Worm (Caenorhabditis elegans) whole organism, late embryonic: ENCODE data around the gene srm-1.

Experiments
- C08G9.2 ChIP-seq: sonication (generic microtip); optimal IDR thresholded peaks from 2 replicates; lab custom pipeline; 2016; ENCODE audit warnings: mild to moderate bottlenecking, missing genetic modification characterization, moderate library complexity, missing compliant biosample characterization
- F13H6.1 ChIP-seq: sonication (generic microtip); optimal IDR thresholded peaks from 2 replicates; lab custom pipeline; 2016; ENCODE audit warnings: missing genetic modification characterization, missing compliant biosample characterization
- K09A11.1 ChIP-seq: sonication (generic microtip); optimal IDR thresholded peaks from 2 replicates; lab custom pipeline; 2017; ENCODE audit warnings: antibody characterized with exemption, mild to moderate bottlenecking, missing genetic modification characterization, missing compliant biosample characterization; ENCODE audit not compliant: insufficient read depth
- T23F11.4 ChIP-seq: fragments of 200-800 bp; sonication (Bioruptor generic); optimal IDR thresholded peaks from 2 replicates; lab custom pipeline; 2018; ENCODE audit warnings: mild to moderate bottlenecking, missing genetic modification characterization, missing compliant biosample characterization
- ama-1 ChIP-seq: fragments of 150-350 bp; optimal IDR thresholded peaks from 2 replicates; lab custom pipeline; 2014
- ceh-19 ChIP-seq: fragments of 200-800 bp; sonication (Bioruptor generic); optimal IDR thresholded peaks from 2 replicates; lab custom pipeline; 2018; ENCODE audit warnings: mild to moderate bottlenecking, missing genetic modification characterization, missing compliant biosample characterization
- ceh-2 ChIP-seq: sonication (generic microtip); optimal IDR thresholded peaks from 2 replicates; lab custom pipeline; 2016; ENCODE audit warnings: missing genotype, missing genetic modification characterization, missing compliant biosample characterization
- ceh-22 ChIP-seq: sonication (generic microtip); optimal IDR thresholded peaks from 2 replicates; lab custom pipeline; 2017; ENCODE audit warnings: missing biosample characterization, missing genetic modification characterization
- ceh-24 ChIP-seq: sonication (generic microtip); optimal IDR thresholded peaks from 2 replicates; lab custom pipeline; 2016; ENCODE audit warnings: mild to moderate bottlenecking, missing genetic modification characterization, missing compliant biosample characterization
- ceh-31 ChIP-seq: sonication (generic microtip); optimal IDR thresholded peaks from 2 replicates; lab custom pipeline; 2016; ENCODE audit warnings: missing genetic modification characterization, missing compliant biosample characterization
- ceh-9 ChIP-seq: sonication (generic microtip); optimal IDR thresholded peaks from 2 replicates; lab custom pipeline; 2016; ENCODE audit warnings: mild to moderate bottlenecking, missing genetic modification characterization, inconsistent platforms, missing compliant biosample characterization
- dmd-4 ChIP-seq: sonication (generic microtip); optimal IDR thresholded peaks from 2 replicates; lab custom pipeline; 2016; ENCODE audit warnings: borderline replicate concordance, missing genetic modification characterization, missing compliant biosample characterization
- dve-1 ChIP-seq: sonication (generic microtip); optimal IDR thresholded peaks from 2 replicates; lab custom pipeline; 2017; ENCODE audit warnings: antibody characterized with exemption, mild to moderate bottlenecking, missing genetic modification characterization, missing compliant biosample characterization
- elt-2 ChIP-seq: sonication (generic microtip); optimal IDR thresholded peaks from 2 replicates; lab custom pipeline; 2016; ENCODE audit warnings: missing genetic modification reagents, missing genetic modification characterization, missing compliant biosample characterization
- eyg-1 ChIP-seq: sonication (generic microtip); optimal IDR thresholded peaks from 2 replicates; lab custom pipeline; 2016; ENCODE audit warnings: missing genotype, missing genetic modification characterization, missing compliant biosample characterization
- fkh-10 ChIP-seq: fragments of 150-350 bp; optimal IDR thresholded peaks from 2 replicates; lab custom pipeline; 2014; ENCODE audit warnings: missing biosample characterization, missing genetic modification reagents, missing genetic modification characterization
- fkh-6 ChIP-seq: sonication (generic microtip); optimal IDR thresholded peaks from 2 replicates; lab custom pipeline; 2016; ENCODE audit warnings: missing genetic modification characterization, missing compliant biosample characterization
- gmeb-2 ChIP-seq: sonication (generic microtip); optimal IDR thresholded peaks from 2 replicates; lab custom pipeline; 2016; ENCODE audit warnings: missing genetic modification characterization, inconsistent platforms, missing compliant biosample characterization
- hlh-13 ChIP-seq: fragments of 200-800 bp; sonication (Bioruptor generic); optimal IDR thresholded peaks from 2 replicates; lab custom pipeline; 2018; ENCODE audit warnings: mild to moderate bottlenecking, missing genetic modification characterization, missing compliant biosample characterization
- hlh-15 ChIP-seq: sonication (generic microtip); optimal IDR thresholded peaks from 2 replicates; lab custom pipeline; 2016; ENCODE audit warnings: missing genetic modification characterization, missing compliant biosample characterization
- lim-6 ChIP-seq: sonication (generic microtip); optimal IDR thresholded peaks from 2 replicates; lab custom pipeline; 2016; ENCODE audit warnings: missing genetic modification characterization, missing compliant biosample characterization
- madf-2 ChIP-seq: sonication (generic microtip); optimal IDR thresholded peaks from 2 replicates; lab custom pipeline; 2017; ENCODE audit warnings: missing genetic modification characterization, missing compliant biosample characterization
- nfya-1 ChIP-seq: sonication (generic microtip); optimal IDR thresholded peaks from 2 replicates; lab custom pipeline; 2017; ENCODE audit warnings: missing genetic modification characterization, mild to moderate bottlenecking, missing compliant biosample characterization, antibody characterized with exemption, moderate library complexity
- nhr-11 ChIP-seq: fragments of 150-350 bp; optimal IDR thresholded peaks from 2 replicates; lab custom pipeline; 2014; ENCODE audit warnings: missing biosample characterization, missing genetic modification characterization
- npax-4 ChIP-seq: sonication (generic microtip); optimal IDR thresholded peaks from 2 replicates; lab custom pipeline; 2016; ENCODE audit warnings: missing genetic modification characterization, missing compliant biosample characterization
- pag-3 ChIP-seq: sonication (generic microtip); optimal IDR thresholded peaks from 2 replicates; lab custom pipeline; 2016; ENCODE audit warnings: missing compliant biosample characterization, missing genetic modification characterization, borderline replicate concordance
- pha-2 ChIP-seq: sonication (generic microtip); optimal IDR thresholded peaks from 2 replicates; lab custom pipeline; 2017; ENCODE audit warnings: mild to moderate bottlenecking, missing genetic modification characterization, missing compliant biosample characterization
- pha-4 ChIP-seq: fragments of 150-350 bp; optimal IDR thresholded peaks from 2 replicates; lab custom pipeline; 2018; ENCODE audit warnings: missing biosample characterization, missing genetic modification reagents, missing genetic modification characterization
- pqm-1 ChIP-seq: sonication (generic microtip); optimal IDR thresholded peaks from 2 replicates; lab custom pipeline; 2016; ENCODE audit warnings: missing genetic modification characterization, missing compliant biosample characterization
- pros-1 ChIP-seq: fragments of 150-350 bp; optimal IDR thresholded peaks from 2 replicates; lab custom pipeline; 2014; ENCODE audit warnings: missing biosample characterization, missing genetic modification reagents, missing genetic modification characterization
- rnt-1 ChIP-seq: sonication (generic microtip); optimal IDR thresholded peaks from 2 replicates; lab custom pipeline; 2016; ENCODE audit warnings: missing genetic modification characterization, missing compliant biosample characterization
- syd-9 ChIP-seq: sonication (generic microtip); optimal IDR thresholded peaks from 2 replicates; lab custom pipeline; 2016; ENCODE audit warnings: mild to moderate bottlenecking, missing genetic modification characterization, moderate library complexity, missing compliant biosample characterization
- tbx-7 ChIP-seq: sonication (generic microtip); optimal IDR thresholded peaks from 2 replicates; lab custom pipeline; 2016; ENCODE audit warnings: missing genotype, missing genetic modification characterization, missing compliant biosample characterization
- ttx-3 ChIP-seq: sonication (generic microtip); optimal IDR thresholded peaks from 2 replicates; lab custom pipeline; 2016; ENCODE audit warnings: missing genetic modification reagents, missing genetic modification characterization, missing compliant biosample characterization
- unc-42 ChIP-seq: sonication (generic microtip); optimal IDR thresholded peaks from 2 replicates; lab custom pipeline; 2016; ENCODE audit warnings: missing genotype, missing genetic modification characterization, missing compliant biosample characterization
- unc-55 ChIP-seq: sonication (generic microtip); optimal IDR thresholded peaks from 2 replicates; lab custom pipeline; 2017; ENCODE audit warnings: missing biosample characterization, missing genetic modification reagents, missing genetic modification characterization
- unc-86 ChIP-seq: sonication (generic microtip); optimal IDR thresholded peaks from 2 replicates; lab custom pipeline; 2016; ENCODE audit warnings: missing genetic modification characterization, missing compliant biosample characterization
- zip-5 ChIP-seq: sonication (generic microtip); optimal IDR thresholded peaks from 2 replicates; lab custom pipeline; 2016; ENCODE audit warnings: missing genetic modification characterization, missing compliant biosample characterization

Gene srm-1

DNA sequence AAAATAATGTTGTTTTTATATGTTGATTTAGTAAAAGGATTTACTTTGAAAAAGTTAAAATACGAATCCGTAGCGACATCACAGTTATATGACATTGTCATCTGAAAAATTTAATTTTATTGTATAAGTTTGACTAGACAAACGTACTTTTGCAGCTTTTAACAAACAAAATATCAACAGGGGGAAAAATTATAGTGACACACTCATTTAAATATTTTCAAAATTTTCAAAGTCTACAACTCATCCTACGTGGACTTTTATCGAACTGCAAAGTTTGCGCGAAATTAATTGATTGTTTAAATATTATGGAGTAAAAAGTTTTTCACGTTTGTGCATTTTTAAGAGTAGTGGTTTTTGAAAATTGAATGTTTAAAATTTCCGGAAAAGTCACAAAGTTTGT, 13.3 kb downstream of the srm-1 start, which contains the start of gene C09B9.85:
Gene C09B9.85 (minus strand): TSS at position 101 of the 400 bp plus-strand sequence.
- TF ChIP-seq unc-55 = no peak
- TF ChIP-seq dmd-4 = no peak
- no peak for TF ChIP-seq pag-3 (tag; lab: Kevin White, UChicago)
- no peak for TF ChIP-seq ceh-22
- no peak for TF ChIP-seq rnt-1 (tag; lab: Kevin White, UChicago)
- no peak for TF ChIP-seq pqm-1 (tag; lab: Kevin White, UChicago)
- no peak for TF ChIP-seq dve-1
- no peak for TF ChIP-seq K09A11.1 (tag; lab: Kevin White, UChicago)
- no peak for TF ChIP-seq pha-4 (tag; lab: Kevin White, UChicago)
- no peak for TF ChIP-seq eyg-1 (tag; lab: Kevin White, UChicago)
- no peak for TF ChIP-seq ceh-2 (tag; lab: Kevin White, UChicago)
- no peak for TF ChIP-seq ttx-3 (tag; lab: Kevin White, UChicago)
- no peak for TF ChIP-seq ceh-9 (tag; lab: Kevin White, UChicago)
- TF ChIP-seq F13H6.1 = no peak
- TF ChIP-seq, all 69 proteins: peak for 0

DNA sequence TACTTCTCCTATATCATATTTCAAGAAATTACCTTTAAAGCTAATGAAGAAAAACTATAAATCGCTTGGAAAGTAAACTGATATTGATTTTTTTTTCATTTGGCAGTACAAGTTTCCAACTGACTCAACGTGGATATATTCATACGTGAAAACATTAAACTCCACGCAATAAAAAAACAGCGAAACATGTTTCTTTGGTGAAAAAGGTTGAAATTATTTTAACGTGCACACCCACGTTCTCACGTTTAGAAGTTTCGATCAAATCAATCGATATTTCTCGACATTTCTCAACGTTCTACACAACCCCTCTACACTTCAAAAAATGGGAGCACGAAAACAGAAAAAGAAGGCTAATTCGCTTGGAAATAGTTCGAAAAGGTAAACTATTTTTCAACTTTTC, 16.6 kb downstream of the srm-1 start, which contains the start of the genes best-6 and C09B9.2:
Gene best-6 (minus strand): TSS at position 101 of the 400 bp plus-strand sequence.
Gene C09B9.2 (plus strand): TSS at position 314 of the 400 bp plus-strand sequence.
- TF ChIP-seq unc-86 (tag; lab: Kevin White, UChicago) (no peak), elt-2 (no peak), pha-4 (tag; lab: Kevin White, UChicago) (no peak), unc-42 (tag; lab: Kevin White, UChicago) (no peak), dmd-4 (no peak), fkh-6 (no peak), C08G9.2 (tag; lab: Kevin White, UChicago) (no peak), dve-1 (no peak), ceh-9 (tag; lab: Kevin White, UChicago) (no peak), unc-55 (no peak), syd-9 (tag; lab: Kevin White, UChicago) (no peak), ceh-24 (no peak), tbx-7 (tag; lab: Kevin White, UChicago) (no peak), T23F11.4 (GFP tag; lab: Kevin White, UChicago) (no peak), lim-6 (tag; lab: Kevin White, UChicago) (no peak), npax-4 (tag; lab: Kevin White, UChicago) (no peak), nfya-1 (tag; lab: Kevin White, UChicago) (no peak), hlh-15 (tag; lab: Kevin White, UChicago) (no peak), ceh-31 (tag; lab: Kevin White, UChicago) (no peak)
- TF ChIP-seq, all 69 proteins: peak for 0

DNA sequence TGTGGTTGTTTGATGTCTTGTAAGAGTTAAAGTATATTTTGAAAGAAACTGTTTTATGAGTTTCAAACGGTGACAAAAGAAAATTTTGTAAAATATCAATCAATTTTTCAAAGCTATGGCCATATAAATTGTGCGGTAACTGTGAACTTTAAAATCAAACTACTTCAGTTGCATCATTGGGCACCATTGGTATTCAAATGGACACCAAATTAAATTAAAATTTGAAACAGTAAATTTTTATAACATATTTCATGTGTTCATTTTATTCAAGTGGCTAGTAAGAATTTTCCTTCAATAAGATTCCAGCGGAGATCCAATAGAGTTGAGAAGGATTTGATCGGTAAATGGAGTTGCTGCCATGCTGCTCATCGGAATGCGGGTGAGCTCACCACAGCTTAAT, 19.0 kb downstream of the srm-1 start:
- TF ChIP-seq unc-42 (tag; lab: Kevin White, UChicago) = no peak
- no peak for TF ChIP-seq pha-2 (tag; lab: Kevin White, UChicago)
- TF ChIP-seq lim-6 (tag; lab: Kevin White, UChicago) = no peak
- no peak for TF ChIP-seq ttx-3 (tag; lab: Kevin White, UChicago)
- no peak for TF ChIP-seq ceh-9 (tag; lab: Kevin White, UChicago)
- no peak for TF ChIP-seq T23F11.4 (GFP tag; lab: Kevin White, UChicago)
- no peak for TF ChIP-seq dve-1
- TF ChIP-seq madf-2 = no peak
- TF ChIP-seq ceh-19 (GFP tag; lab: Kevin White, UChicago) = no peak
- TF ChIP-seq ama-1 = no peak
- TF ChIP-seq nhr-11 (tag; lab: Kevin White, UChicago) = no peak
- no peak for TF ChIP-seq pros-1
- TF ChIP-seq hlh-13 (GFP tag; lab: Kevin White, UChicago) = no peak
- no peak for TF ChIP-seq eyg-1 (tag; lab: Kevin White, UChicago)
- no peak for TF ChIP-seq gmeb-2 (tag; lab: Kevin White, UChicago)
- TF ChIP-seq fkh-10 (GFP tag; lab: Kevin White, UChicago) = no peak
- TF ChIP-seq zip-5 (tag; lab: Kevin White, UChicago) = no peak
